Worm (Caenorhabditis elegans): Measurements from ENCODE around the gene try-8.

ce11 chrV:7464696-7465095 lies 10.6 kb upstream of the try-8 start, which contains the start of gene srh-89:
- TF ChIP-seq snpc-4 (tag; optimal IDR thresholded peaks at IDR 0.05) (no peak), tbx-2 (tag; optimal IDR thresholded peaks at IDR 0.05) (no peak)
